Worm (Caenorhabditis elegans) whole organism, midembryonic: ENCODE data around the gene C17F4.7.

Source experiments
- T22C8.4 ChIP-seq: fragments of 200-800 bp; sonication (Bioruptor generic); IDR thresholded peaks from 2 replicates; pipeline ENCODE4 v1.3.6; 2022; ENCODE audit warnings: missing genetic modification characterization, missing compliant biosample characterization
- cog-1 ChIP-seq: sonication (generic microtip); optimal IDR thresholded peaks from 2 replicates; lab custom pipeline; 2016; ENCODE audit warnings: missing genetic modification characterization, missing compliant biosample characterization
- flt-1 ChIP-seq: fragments of 200-800 bp; sonication (Bioruptor generic); IDR thresholded peaks from 2 replicates; pipeline ENCODE4 v1.3.6; 2022; ENCODE audit warnings: missing genetic modification characterization, missing compliant biosample characterization
- klf-2 ChIP-seq: fragments of 200-800 bp; sonication (Bioruptor generic); conservative IDR thresholded peaks from 2 replicates; pipeline ENCODE4 v1.3.6; 2022; ENCODE audit warnings: missing genetic modification reagents, missing genetic modification characterization, missing compliant biosample characterization
- med-1 ChIP-seq: sonication (generic microtip); optimal IDR thresholded peaks from 2 replicates; lab custom pipeline; 2017; ENCODE audit warnings: missing genetic modification characterization, mild to moderate bottlenecking, missing compliant biosample characterization, antibody characterized with exemption, missing genetic modification reagents; ENCODE audit not compliant: insufficient read depth
- ref-1 ChIP-seq: fragments of 200-800 bp; sonication (Bioruptor generic); conservative IDR thresholded peaks from 2 replicates; pipeline ENCODE4 v1.3.6; 2022; ENCODE audit warnings: missing genetic modification reagents, missing genetic modification characterization, missing compliant biosample characterization
- tab-1 ChIP-seq: fragments of 200-800 bp; sonication (Bioruptor generic); IDR thresholded peaks from 2 replicates; pipeline ENCODE4 v1.3.6; 2022; ENCODE audit warnings: missing genetic modification characterization, missing compliant biosample characterization
- ztf-23 ChIP-seq: fragments of 200-800 bp; sonication (Bioruptor generic); IDR thresholded peaks from 2 replicates; pipeline ENCODE4 v1.3.6; 2022; ENCODE audit warnings: missing genetic modification reagents, missing genetic modification characterization, missing compliant biosample characterization
- ztf-29 ChIP-seq: fragments of 200-800 bp; sonication (Bioruptor generic); IDR thresholded peaks from 2 replicates; pipeline ENCODE4 v1.3.6; 2022; ENCODE audit warnings: missing genetic modification reagents, missing genetic modification characterization, missing compliant biosample characterization

The C17F4.7 gene

ce11 chrII:3267815-3268214, 22.0 kb upstream of the C17F4.7 start:
- TF ChIP-seq flt-1 (GFP tag; lab: Robert Waterston, UW) (peak; percentile 69), ztf-29 (GFP tag; lab: Robert Waterston, UW) (no peak), T22C8.4 (GFP tag; lab: Robert Waterston, UW) (peak; percentile 41), med-1 (GFP tag; lab: Kevin White, UChicago) (no peak), ztf-23 (no peak), cog-1 (tag; lab: Kevin White, UChicago) (no peak), tab-1 (GFP tag; lab: Robert Waterston, UW) (peak; percentile 68), ref-1 (GFP tag; lab: Robert Waterston, UW) (0 out of 2 replicates have a peak, but pooled peaks have one; percentile 34), klf-2 (GFP tag; lab: Robert Waterston, UW) (0 out of 2 replicates have a peak, but pooled peaks have one; percentile 6)

ce11 chrII:3267365-3267764, 21.6 kb upstream of the C17F4.7 start, which contains the start of gene F02E11.7:
Gene F02E11.7 (plus strand): TSS chrII:3267665.
- no peak for TF ChIP-seq cog-1 (tag; lab: Kevin White, UChicago)
- no peak for TF ChIP-seq flt-1 (GFP tag; lab: Robert Waterston, UW)
- TF ChIP-seq tab-1 (GFP tag; lab: Robert Waterston, UW): no peak
- TF ChIP-seq ztf-29 (GFP tag; lab: Robert Waterston, UW): no peak
- TF ChIP-seq ztf-23: no peak
- no peak for TF ChIP-seq ref-1 (GFP tag; lab: Robert Waterston, UW)
- TF ChIP-seq klf-2 (GFP tag; lab: Robert Waterston, UW): no peak
- TF ChIP-seq med-1 (GFP tag; lab: Kevin White, UChicago): no peak

ce11 chrII:3264704-3265103, 18.9 kb upstream of the C17F4.7 start:
- TF ChIP-seq ztf-23: no peak
- no peak for TF ChIP-seq tab-1 (GFP tag; lab: Robert Waterston, UW)
- TF ChIP-seq T22C8.4 (GFP tag; lab: Robert Waterston, UW): no peak
- TF ChIP-seq klf-2 (GFP tag; lab: Robert Waterston, UW): no peak
- no peak for TF ChIP-seq med-1 (GFP tag; lab: Kevin White, UChicago)
- no peak for TF ChIP-seq cog-1 (tag; lab: Kevin White, UChicago)
- TF ChIP-seq flt-1 (GFP tag; lab: Robert Waterston, UW): no peak
- TF ChIP-seq ztf-29 (GFP tag; lab: Robert Waterston, UW): no peak
- no peak for TF ChIP-seq ref-1 (GFP tag; lab: Robert Waterston, UW)

ce11 chrII:3262504-3262903, 16.7 kb upstream of the C17F4.7 start, which contains the start of gene F02E11.2:
Gene F02E11.2 (plus strand): TSS chrII:3262804.
- TF ChIP-seq ztf-23: no peak
- no peak for TF ChIP-seq tab-1 (GFP tag; lab: Robert Waterston, UW)
- no peak for TF ChIP-seq ztf-29 (GFP tag; lab: Robert Waterston, UW)
- no peak for TF ChIP-seq klf-2 (GFP tag; lab: Robert Waterston, UW)

ce11 chrII:3259254-3259653, 13.4 kb upstream of the C17F4.7 start, which contains the start of gene gcy-19:
Gene gcy-19 (minus strand): TSS chrII:3259354.
- TF ChIP-seq ref-1 (GFP tag; lab: Robert Waterston, UW) (no peak), T22C8.4 (GFP tag; lab: Robert Waterston, UW) (no peak), ztf-29 (GFP tag; lab: Robert Waterston, UW) (no peak), flt-1 (GFP tag; lab: Robert Waterston, UW) (no peak), med-1 (GFP tag; lab: Kevin White, UChicago) (no peak), ztf-23 (no peak)

ce11 chrII:3251782-3252181, 6.0 kb upstream of the C17F4.7 start:
- no peak for TF ChIP-seq cog-1 (tag; lab: Kevin White, UChicago)
- TF ChIP-seq ztf-29 (GFP tag; lab: Robert Waterston, UW): no peak
- no peak for TF ChIP-seq med-1 (GFP tag; lab: Kevin White, UChicago)
- no peak for TF ChIP-seq tab-1 (GFP tag; lab: Robert Waterston, UW)
- TF ChIP-seq T22C8.4 (GFP tag; lab: Robert Waterston, UW): no peak
- TF ChIP-seq ref-1 (GFP tag; lab: Robert Waterston, UW): no peak
- no peak for TF ChIP-seq klf-2 (GFP tag; lab: Robert Waterston, UW)
- no peak for TF ChIP-seq ztf-23
- TF ChIP-seq flt-1 (GFP tag; lab: Robert Waterston, UW): no peak

- TF ChIP-seq T22C8.4 (GFP tag; lab: Robert Waterston, UW) (no peak), tab-1 (GFP tag; lab: Robert Waterston, UW) (no peak), klf-2 (GFP tag; lab: Robert Waterston, UW) (no peak), cog-1 (tag; lab: Kevin White, UChicago) (no peak), ztf-29 (GFP tag; lab: Robert Waterston, UW) (no peak)
Observed at ce11 chrII:3250195-3250594, 4.4 kb upstream of the C17F4.7 start.

ce11 chrII:3249406-3249805, 3.6 kb upstream of the C17F4.7 start, which contains the start of gene clec-124:
Gene clec-124 (plus strand): TSS chrII:3249706.
- no peak for TF ChIP-seq ref-1 (GFP tag; lab: Robert Waterston, UW)
- TF ChIP-seq ztf-23: no peak
- no peak for TF ChIP-seq tab-1 (GFP tag; lab: Robert Waterston, UW)
- TF ChIP-seq T22C8.4 (GFP tag; lab: Robert Waterston, UW): no peak
- TF ChIP-seq klf-2 (GFP tag; lab: Robert Waterston, UW): no peak
- no peak for TF ChIP-seq med-1 (GFP tag; lab: Kevin White, UChicago)
- TF ChIP-seq flt-1 (GFP tag; lab: Robert Waterston, UW): no peak
- no peak for TF ChIP-seq cog-1 (tag; lab: Kevin White, UChicago)
- TF ChIP-seq ztf-29 (GFP tag; lab: Robert Waterston, UW): no peak

- TF ChIP-seq klf-2 (GFP tag; lab: Robert Waterston, UW): no peak
- TF ChIP-seq ztf-23: no peak
- 0 out of 2 replicates have a peak, but pooled peaks have one; percentile 36 for TF ChIP-seq T22C8.4 (GFP tag; lab: Robert Waterston, UW)
Observed at ce11 chrII:3248043-3248718, 2.4 kb upstream of the C17F4.7 start, which contains the start of the genes fbxc-50 and C17F4.2. Gene fbxc-50 (minus strand): TSS chrII:3248123. Gene C17F4.2 (plus strand): TSS chrII:3248668.
